Worm (Caenorhabditis elegans) whole organism, L3 larva: ENCODE measurements around the gene srg-33.
A peak's percentile ranks its signal among the peaks of the same experiment; 100 is the strongest.

Experiments used
- ZK546.5 ChIP-seq: sonication (generic microtip); optimal IDR thresholded peaks from 2 replicates; lab custom pipeline; 2017; ENCODE audit warnings: missing biosample characterization, missing genetic modification characterization
- ama-1 ChIP-seq: fragments of 150-350 bp; optimal IDR thresholded peaks from 2 replicates; lab custom pipeline; 2018
- ceh-16 ChIP-seq: sonication (generic microtip); optimal IDR thresholded peaks from 2 replicates; lab custom pipeline; 2017; ENCODE audit warnings: missing biosample characterization, missing genetic modification characterization
- elt-2 ChIP-seq: sonication (generic microtip); optimal IDR thresholded peaks from 2 replicates; lab custom pipeline; 2016; ENCODE audit warnings: missing genetic modification reagents, mild to moderate bottlenecking, missing genetic modification characterization, missing compliant biosample characterization
- elt-3 ChIP-seq, 3 experiments: fragments of 150-350 bp in 1 of 3; sonication (generic microtip) in 2 of 3; optimal IDR thresholded peaks; 2 replicates in 2 of 3; 4 replicates in 1 of 3; lab custom pipeline; 2014 to 2017; ENCODE audit warnings: missing biosample characterization in 3 of 3, missing genetic modification characterization in 3 of 3
- nfya-1 ChIP-seq: sonication (generic microtip); optimal IDR thresholded peaks from 2 replicates; lab custom pipeline; 2017; ENCODE audit warnings: missing genetic modification characterization, mild to moderate bottlenecking, missing compliant biosample characterization, antibody characterized with exemption, moderate library complexity; ENCODE audit not compliant: insufficient read depth
- nhr-11 ChIP-seq: fragments of 150-350 bp; optimal IDR thresholded peaks from 2 replicates; lab custom pipeline; 2014; ENCODE audit warnings: missing biosample characterization, missing genetic modification characterization
- nhr-237 ChIP-seq: fragments of 150-350 bp; optimal IDR thresholded peaks from 2 replicates; lab custom pipeline; 2014; ENCODE audit warnings: missing biosample characterization, missing genetic modification characterization
- nhr-28 ChIP-seq: fragments of 150-350 bp; optimal IDR thresholded peaks from 2 replicates; lab custom pipeline; 2014; ENCODE audit warnings: missing biosample characterization, missing genetic modification characterization
- nhr-43 ChIP-seq: sonication (generic microtip); optimal IDR thresholded peaks from 2 replicates; lab custom pipeline; 2016; ENCODE audit warnings: mild to moderate bottlenecking, missing genetic modification characterization, missing compliant biosample characterization; ENCODE audit not compliant: poor library complexity, severe bottlenecking
- zag-1 ChIP-seq: fragments of 150-350 bp; optimal IDR thresholded peaks from 2 replicates; lab custom pipeline; 2014; ENCODE audit warnings: missing biosample characterization, missing genetic modification characterization

- peak; percentile 85 for TF ChIP-seq elt-2 (tag; lab: Kevin White, UChicago)
- no peak for TF ChIP-seq nhr-11 (tag; lab: Kevin White, UChicago)
- TF ChIP-seq ZK546.5 (tag; lab: Kevin White, UChicago): no peak
- no peak for TF ChIP-seq elt-3 (tag; optimal IDR thresholded peaks at IDR 0.05; lab: Kevin White, UChicago)
- TF ChIP-seq nfya-1: no peak
- no peak for TF ChIP-seq nhr-28 (tag; lab: Kevin White, UChicago)
- TF ChIP-seq ceh-16 (tag; lab: Kevin White, UChicago): no peak
- TF ChIP-seq ama-1 (lab: Kevin White, UChicago): no peak
- TF ChIP-seq nhr-43 (tag; lab: Kevin White, UChicago): no peak
- no peak for TF ChIP-seq zag-1 (tag; lab: Kevin White, UChicago)
- no peak for TF ChIP-seq nhr-237 (tag; lab: Kevin White, UChicago)
These were observed 22.0 kb upstream of the srg-33 start for ce11 chrV:8269878-8270277.
